Worm (Caenorhabditis elegans): ENCODE data around the gene ZK1010.2.

DNA sequence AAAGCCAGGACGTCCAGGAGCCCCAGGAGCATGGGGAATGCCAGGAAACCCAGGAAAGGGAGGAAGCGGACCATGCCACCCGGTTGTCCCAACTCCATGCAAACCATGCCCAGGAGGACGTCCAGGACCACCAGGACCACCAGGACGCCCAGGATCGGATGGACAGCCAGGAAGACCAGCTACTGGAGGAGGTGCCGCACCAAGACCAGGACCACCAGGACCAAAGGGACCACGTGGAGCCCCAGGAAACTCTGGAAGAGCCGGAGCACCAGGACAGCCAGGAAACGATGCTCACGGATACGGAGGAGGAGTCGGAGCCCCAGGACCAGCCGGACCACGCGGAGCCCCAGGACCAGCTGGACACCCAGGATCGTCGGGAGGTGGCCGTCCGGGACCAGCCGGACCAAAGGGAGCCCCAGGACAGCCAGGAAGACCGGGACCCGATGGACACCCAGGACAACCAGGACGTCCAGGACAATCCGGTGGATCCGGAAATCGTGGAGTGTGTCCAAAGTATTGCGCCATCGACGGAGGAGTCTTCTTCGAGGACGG lies 42.0 kb upstream of the ZK1010.2 start:
- no peak for TF ChIP-seq nhr-25 (tag; optimal IDR thresholded peaks at IDR 0.05; ENCODE audit: borderline replicate concordance, insufficient read depth)
- no peak for TF ChIP-seq fos-1 (tag; optimal IDR thresholded peaks at IDR 0.05)
- TF ChIP-seq ceh-28 (tag; optimal IDR thresholded peaks at IDR 0.05) = no peak
- TF ChIP-seq mdl-1 (tag; optimal IDR thresholded peaks at IDR 0.05) = no peak
- no peak for TF ChIP-seq lin-38 (GFP tag; IDR thresholded peaks at IDR 0.05)
- TF ChIP-seq egl-27 (tag; optimal IDR thresholded peaks at IDR 0.05) = no peak
- no peak for TF ChIP-seq unc-130 (GFP tag; optimal IDR thresholded peaks at IDR 0.05)
- TF ChIP-seq unc-62 (GFP tag; optimal IDR thresholded peaks at IDR 0.05 in 1 of 2) = no peak
- TF ChIP-seq unc-62 (tag; optimal IDR thresholded peaks at IDR 0.05) = no peak

Measured in whole organism, L4 larva.